Fruit fly (Drosophila melanogaster) whole organism, embryonic: ENCODE measurements around the gene Rab18.

Experiments
- Adf1 ChIP-seq: fragments of 200-800 bp; sonication (Bioruptor generic); IDR thresholded peaks from 2 replicates; pipeline ENCODE4 v1.3.6; 2022; ENCODE audit warnings: missing biosample characterization, missing genetic modification characterization
- Atf-2 ChIP-seq: fragments of 200-800 bp; sonication (Bioruptor generic); optimal IDR thresholded peaks from 2 replicates; lab custom pipeline; 2016; ENCODE audit warnings: missing biosample characterization, missing genetic modification characterization
- Atf6 ChIP-seq: fragments of 200-800 bp; sonication (Bioruptor generic); IDR thresholded peaks from 2 replicates; pipeline ENCODE4 v1.3.6; 2022; ENCODE audit warnings: missing biosample characterization, missing genetic modification characterization
- CG10267 ChIP-seq: fragments of 200-800 bp; sonication (Bioruptor generic); optimal IDR thresholded peaks from 2 replicates; lab custom pipeline; 2018; ENCODE audit warnings: missing biosample characterization, mild to moderate bottlenecking, missing genetic modification characterization, moderate library complexity
- CG10366 ChIP-seq: fragments of 200-800 bp; sonication (Bioruptor generic); IDR thresholded peaks from 2 replicates; pipeline ENCODE4 v1.3.6; 2022; ENCODE audit warnings: missing biosample characterization, missing genetic modification characterization
- CG10543 ChIP-seq: fragments of 200-800 bp; sonication (Bioruptor generic); optimal IDR thresholded peaks from 3 replicates; lab custom pipeline; 2017; ENCODE audit warnings: missing biosample characterization, mild to moderate bottlenecking, missing genetic modification characterization, moderate library complexity
- CG10654 ChIP-seq: fragments of 200-800 bp; sonication (Bioruptor generic); optimal IDR thresholded peaks from 2 replicates; lab custom pipeline; 2016; ENCODE audit warnings: missing biosample characterization, missing genetic modification characterization
- CG11696 ChIP-seq: fragments of 200-800 bp; sonication (Bioruptor generic); IDR thresholded peaks from 2 replicates; pipeline ENCODE4 v1.3.6; 2022; ENCODE audit warnings: missing biosample characterization, missing genetic modification characterization
- CG12155 ChIP-seq: fragments of 200-800 bp; sonication (Bioruptor generic); optimal IDR thresholded peaks from 3 replicates; lab custom pipeline; 2016; ENCODE audit warnings: missing biosample characterization, missing genetic modification characterization
- CG13123 ChIP-seq: fragments of 200-800 bp; sonication (Bioruptor generic); optimal IDR thresholded peaks from 2 replicates; lab custom pipeline; 2016; ENCODE audit warnings: missing biosample characterization, missing genetic modification characterization
- CG13624 ChIP-seq: fragments of 200-800 bp; sonication (Bioruptor generic); optimal IDR thresholded peaks from 2 replicates; lab custom pipeline; 2016; ENCODE audit warnings: missing biosample characterization, missing genetic modification characterization
- CG15514 ChIP-seq: fragments of 200-800 bp; sonication (Bioruptor generic); optimal IDR thresholded peaks from 3 replicates; lab custom pipeline; 2017; ENCODE audit warnings: missing biosample characterization, missing genetic modification characterization, mild to moderate bottlenecking, moderate library complexity, missing genetic modification reagents
- CG1647 ChIP-seq: fragments of 200-800 bp; sonication (Bioruptor generic); optimal IDR thresholded peaks from 3 replicates; lab custom pipeline; 2016; ENCODE audit warnings: missing biosample characterization, missing genetic modification characterization
- CG16815 ChIP-seq: fragments of 200-800 bp; sonication (Bioruptor generic); optimal IDR thresholded peaks from 3 replicates; lab custom pipeline; 2017; ENCODE audit warnings: missing biosample characterization, mild to moderate bottlenecking, missing genetic modification characterization
- CG31365 ChIP-seq: fragments of 200-800 bp; sonication (Bioruptor generic); optimal IDR thresholded peaks from 2 replicates; lab custom pipeline; 2018; ENCODE audit warnings: missing biosample characterization, mild to moderate bottlenecking, missing genetic modification characterization
- CG33213 ChIP-seq: fragments of 200-800 bp; sonication (Bioruptor generic); optimal IDR thresholded peaks from 3 replicates; lab custom pipeline; 2016; ENCODE audit warnings: missing biosample characterization, missing genetic modification characterization
- CG3838 ChIP-seq: fragments of 200-800 bp; sonication (Bioruptor generic); optimal IDR thresholded peaks from 3 replicates; lab custom pipeline; 2016; ENCODE audit warnings: missing biosample characterization, missing genetic modification characterization
- CG6254 ChIP-seq: fragments of 200-800 bp; sonication (Bioruptor generic); optimal IDR thresholded peaks from 3 replicates; lab custom pipeline; 2017; ENCODE audit warnings: mild to moderate bottlenecking, missing biosample characterization, missing genetic modification reagents, missing genetic modification characterization
- CG6791 ChIP-seq: fragments of 200-800 bp; sonication (Bioruptor generic); IDR thresholded peaks from 3 replicates; pipeline ENCODE4 v1.3.6; 2022; ENCODE audit warnings: missing biosample characterization, missing genetic modification characterization; ENCODE audit not compliant: partially characterized antibody
- CG6813 ChIP-seq: fragments of 200-800 bp; sonication (Bioruptor generic); optimal IDR thresholded peaks from 2 replicates; lab custom pipeline; 2017; ENCODE audit warnings: missing biosample characterization, missing genetic modification characterization, mild to moderate bottlenecking, moderate library complexity, missing genetic modification reagents
- CG6854 ChIP-seq: fragments of 200-800 bp; sonication (Bioruptor generic); optimal IDR thresholded peaks from 3 replicates; lab custom pipeline; 2017; ENCODE audit warnings: missing biosample characterization, mild to moderate bottlenecking, missing genetic modification characterization
- CG7963 ChIP-seq: fragments of 200-800 bp; sonication (Bioruptor generic); IDR thresholded peaks from 3 replicates; pipeline ENCODE4 v1.3.6; 2022; ENCODE audit warnings: missing biosample characterization, missing genetic modification characterization; ENCODE audit not compliant: partially characterized antibody
- CG7987 ChIP-seq: fragments of 200-800 bp; sonication (Bioruptor generic); optimal IDR thresholded peaks from 2 replicates; lab custom pipeline; 2018; ENCODE audit warnings: missing biosample characterization, mild to moderate bottlenecking, missing genetic modification characterization, moderate library complexity
- CG9876 ChIP-seq: fragments of 200-800 bp; sonication (Bioruptor generic); optimal IDR thresholded peaks from 2 replicates; lab custom pipeline; 2016; ENCODE audit warnings: missing biosample characterization, missing genetic modification characterization
- E2f2 ChIP-seq: fragments of 200-800 bp; sonication (Bioruptor generic); IDR thresholded peaks from 2 replicates; pipeline ENCODE4 v1.3.6; 2022; ENCODE audit warnings: missing biosample characterization, missing genetic modification characterization
- Ets65A ChIP-seq: fragments of 200-800 bp; sonication (Bioruptor generic); peaks from one replicate; lab custom pipeline; 2016; ENCODE audit warnings: missing biosample characterization, missing genetic modification characterization
- Ets97D ChIP-seq: fragments of 200-800 bp; sonication (Bioruptor generic); optimal IDR thresholded peaks from 3 replicates; lab custom pipeline; 2016; ENCODE audit warnings: missing biosample characterization, missing genetic modification characterization
- Neu2 ChIP-seq: fragments of 200-800 bp; sonication (Bioruptor generic); optimal IDR thresholded peaks from 3 replicates; lab custom pipeline; 2016; ENCODE audit warnings: missing biosample characterization, missing genetic modification characterization, borderline replicate concordance
- Nf-YC ChIP-seq: fragments of 200-800 bp; optimal IDR thresholded peaks from 3 replicates; lab custom pipeline; 2019; ENCODE audit warnings: missing biosample characterization, mild to moderate bottlenecking, missing genetic modification characterization, moderate library complexity
- NfI ChIP-seq: fragments of 200-800 bp; sonication (Bioruptor generic); optimal IDR thresholded peaks from 3 replicates; lab custom pipeline; 2018; ENCODE audit warnings: missing biosample characterization, mild to moderate bottlenecking, missing genetic modification characterization, moderate library complexity
- Sox102F ChIP-seq: fragments of 200-800 bp; sonication (Bioruptor generic); optimal IDR thresholded peaks from 2 replicates; lab custom pipeline; 2018; ENCODE audit warnings: missing biosample characterization, mild to moderate bottlenecking, missing genetic modification characterization, moderate library complexity
- Tbp ChIP-seq: fragments of >200 bp; optimal IDR thresholded peaks from 2 replicates; lab custom pipeline; 2018; ENCODE audit warnings: missing biosample characterization, missing genetic modification characterization
- cad ChIP-seq: fragments of >200 bp; optimal IDR thresholded peaks from 2 replicates; lab custom pipeline; 2017; ENCODE audit warnings: missing biosample characterization, missing genetic modification characterization
- da ChIP-seq: fragments of 200-800 bp; sonication (Bioruptor generic); optimal IDR thresholded peaks from 2 replicates; lab custom pipeline; 2016; ENCODE audit warnings: missing biosample characterization, missing genetic modification characterization
- ewg ChIP-seq: fragments of 200-800 bp; sonication (Bioruptor generic); optimal IDR thresholded peaks from 3 replicates; lab custom pipeline; 2017; ENCODE audit warnings: mild to moderate bottlenecking, missing biosample characterization, missing genetic modification reagents, missing genetic modification characterization
- fd64A ChIP-seq: fragments of 200-800 bp; sonication (Bioruptor generic); optimal IDR thresholded peaks from 3 replicates; lab custom pipeline; 2018; ENCODE audit warnings: missing biosample characterization, mild to moderate bottlenecking, missing genetic modification characterization
- jing ChIP-seq: fragments of 200-800 bp; sonication (Bioruptor generic); optimal IDR thresholded peaks from 2 replicates; lab custom pipeline; 2018; ENCODE audit warnings: missing biosample characterization, mild to moderate bottlenecking, missing genetic modification characterization
- kay ChIP-seq: fragments of 200-800 bp; sonication (Bioruptor generic); optimal IDR thresholded peaks from 2 replicates; lab custom pipeline; 2016; ENCODE audit warnings: missing biosample characterization, missing genetic modification characterization
- ken ChIP-seq: fragments of 200-800 bp; sonication (Bioruptor generic); IDR thresholded peaks from 3 replicates; pipeline ENCODE4 v1.3.6; 2022; ENCODE audit warnings: missing biosample characterization, missing genetic modification characterization
- kni ChIP-seq: fragments of 200-800 bp; sonication (Bioruptor generic); optimal IDR thresholded peaks from 3 replicates; lab custom pipeline; 2017; ENCODE audit warnings: mild to moderate bottlenecking, missing biosample characterization, missing genetic modification reagents, missing genetic modification characterization
- lilli ChIP-seq: fragments of 200-800 bp; sonication (Bioruptor generic); optimal IDR thresholded peaks from 3 replicates; lab custom pipeline; 2016; ENCODE audit warnings: missing biosample characterization, missing genetic modification characterization
- maf-S ChIP-seq: fragments of 200-800 bp; sonication (Bioruptor generic); optimal IDR thresholded peaks from 2 replicates; lab custom pipeline; 2016; ENCODE audit warnings: missing biosample characterization, missing genetic modification characterization
- p53 ChIP-seq: fragments of 200-800 bp; sonication (Bioruptor generic); optimal IDR thresholded peaks from 2 replicates; lab custom pipeline; 2016; ENCODE audit warnings: missing biosample characterization, missing genetic modification characterization
- pfk ChIP-seq: fragments of 200-800 bp; sonication (Bioruptor generic); optimal IDR thresholded peaks from 2 replicates; lab custom pipeline; 2018; ENCODE audit warnings: missing biosample characterization, mild to moderate bottlenecking, missing genetic modification characterization, moderate library complexity
- repo ChIP-seq: fragments of 200-800 bp; sonication (Bioruptor generic); optimal IDR thresholded peaks from 2 replicates; lab custom pipeline; 2016; ENCODE audit warnings: missing biosample characterization, missing genetic modification characterization
- schlank ChIP-seq: fragments of 200-800 bp; sonication (Bioruptor generic); optimal IDR thresholded peaks from 2 replicates; lab custom pipeline; 2018; ENCODE audit warnings: missing biosample characterization, mild to moderate bottlenecking, missing genetic modification characterization
- slou ChIP-seq: fragments of 200-800 bp; sonication (Bioruptor generic); optimal IDR thresholded peaks from 3 replicates; lab custom pipeline; 2016; ENCODE audit warnings: missing biosample characterization, missing genetic modification characterization
- sna ChIP-seq: fragments of 200-800 bp; sonication (Bioruptor generic); IDR thresholded peaks from 2 replicates; pipeline ENCODE4 v1.3.6; 2022; ENCODE audit warnings: missing biosample characterization, missing genetic modification characterization; ENCODE audit not compliant: partially characterized antibody
- so ChIP-seq: fragments of 200-800 bp; sonication (Bioruptor generic); IDR thresholded peaks from 3 replicates; pipeline ENCODE4 v1.3.6; 2022; ENCODE audit warnings: missing biosample characterization, missing genetic modification characterization
- tup ChIP-seq: fragments of 200-800 bp; sonication (Bioruptor generic); optimal IDR thresholded peaks from 2 replicates; lab custom pipeline; 2016; ENCODE audit warnings: missing biosample characterization, mild to moderate bottlenecking, missing genetic modification characterization, moderate library complexity
- z ChIP-seq: fragments of 200-800 bp; sonication (Bioruptor generic); IDR thresholded peaks from 3 replicates; pipeline ENCODE4 v1.3.6; 2022; ENCODE audit warnings: missing biosample characterization, missing genetic modification characterization

The Rab18 gene

DNA sequence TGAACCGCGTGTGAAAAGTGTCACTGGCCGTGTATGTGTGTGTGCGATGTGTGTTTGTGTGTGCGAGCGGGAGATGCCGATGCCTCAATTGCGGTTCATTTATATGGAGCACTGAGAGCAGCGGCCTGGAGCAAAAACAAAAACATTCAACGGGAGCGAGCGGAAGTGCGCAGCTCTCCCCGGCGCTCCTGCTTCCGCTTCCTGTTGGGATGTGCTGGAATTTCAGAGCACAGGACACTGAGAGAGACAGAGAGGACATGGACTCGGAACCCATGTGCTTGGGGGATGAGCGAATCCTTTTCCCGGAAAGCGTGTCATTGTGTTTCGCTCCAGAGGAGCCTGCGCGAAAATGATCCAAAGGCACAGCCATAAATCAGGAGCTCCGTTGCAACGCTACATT is 7.4 kb downstream of the Rab18 start (continued):
- TF ChIP-seq CG1647 (GFP tag; lab: Kevin White, UChicago) (no peak), da (GFP tag; lab: Kevin White, UChicago) (no peak), CG6254 (peak; percentile 51), CG12155 (GFP tag; lab: Kevin White, UChicago) (no peak), CG33213 (GFP tag; lab: Kevin White, UChicago) (no peak), CG9876 (GFP tag; lab: Kevin White, UChicago) (no peak), CG6791 (GFP tag; lab: Robert Waterston, UW) (no peak), CG7963 (GFP tag; lab: Robert Waterston, UW) (no peak), CG31365 (tag; lab: Kevin White, UChicago) (peak; percentile 50), CG16815 (GFP tag; lab: Kevin White, UChicago) (no peak), CG3838 (GFP tag; lab: Kevin White, UChicago) (no peak), Atf-2 (GFP tag; lab: Kevin White, UChicago) (no peak), cad (GFP tag; lab: Kevin White, UChicago) (no peak), E2f2 (GFP tag; lab: Robert Waterston, UW) (0 out of 2 replicates have a peak, but pooled peaks have one; percentile 13), CG15514 (GFP tag; lab: Kevin White, UChicago) (peak; percentile 62), repo (GFP tag; lab: Kevin White, UChicago) (no peak), CG10267 (tag; lab: Kevin White, UChicago) (no peak), schlank (tag; lab: Kevin White, UChicago) (peak; percentile 63), Ets65A (peak; percentile 70), Tbp (GFP tag; lab: Kevin White, UChicago) (no peak), Neu2 (GFP tag; lab: Kevin White, UChicago) (no peak), Ets97D (GFP tag; lab: Kevin White, UChicago) (peak; percentile 73), Adf1 (GFP tag; lab: Robert Waterston, UW) (no peak), so (0 out of 3 replicates have a peak, but pooled peaks have one; percentile 13), CG10654 (no peak), CG7987 (GFP tag; lab: Kevin White, UChicago) (peak; percentile 48), sna (GFP tag; lab: Robert Waterston, UW) (no peak), kni (GFP tag; lab: Kevin White, UChicago) (peak; percentile 13), tup (GFP tag; lab: Kevin White, UChicago) (no peak), CG13624 (no peak), slou (GFP tag; lab: Kevin White, UChicago) (no peak), Atf6 (GFP tag; lab: Robert Waterston, UW) (0 out of 2 replicates have a peak, but pooled peaks have one; percentile 36), Nf-YC (tag; lab: Kevin White, UChicago) (peak; percentile 20), NfI (peak; percentile 23), lilli (GFP tag; lab: Kevin White, UChicago) (no peak), ewg (peak; percentile 42), pfk (GFP tag; lab: Kevin White, UChicago) (peak; percentile 68), z (GFP tag; lab: Robert Waterston, UW) (no peak), CG10366 (GFP tag; lab: Robert Waterston, UW) (no peak), p53 (GFP tag; lab: Kevin White, UChicago) (no peak), CG10543 (peak; percentile 67), CG11696 (GFP tag; lab: Robert Waterston, UW) (no peak), CG6854 (GFP tag; lab: Kevin White, UChicago) (peak; percentile 56), CG6813 (GFP tag; lab: Kevin White, UChicago) (peak; percentile 69), Sox102F (GFP tag; lab: Kevin White, UChicago) (no peak), jing (GFP tag; lab: Kevin White, UChicago) (no peak), maf-S (GFP tag; lab: Kevin White, UChicago) (no peak), ken (GFP tag; lab: Robert Waterston, UW) (0 out of 3 replicates have a peak, but pooled peaks have one; percentile 22), CG13123 (GFP tag; lab: Kevin White, UChicago) (no peak), fd64A (GFP tag; lab: Kevin White, UChicago) (peak; percentile 1), kay (no peak)
